Worm (Caenorhabditis elegans): ENCODE measurements around the gene famh-136.

DNA sequence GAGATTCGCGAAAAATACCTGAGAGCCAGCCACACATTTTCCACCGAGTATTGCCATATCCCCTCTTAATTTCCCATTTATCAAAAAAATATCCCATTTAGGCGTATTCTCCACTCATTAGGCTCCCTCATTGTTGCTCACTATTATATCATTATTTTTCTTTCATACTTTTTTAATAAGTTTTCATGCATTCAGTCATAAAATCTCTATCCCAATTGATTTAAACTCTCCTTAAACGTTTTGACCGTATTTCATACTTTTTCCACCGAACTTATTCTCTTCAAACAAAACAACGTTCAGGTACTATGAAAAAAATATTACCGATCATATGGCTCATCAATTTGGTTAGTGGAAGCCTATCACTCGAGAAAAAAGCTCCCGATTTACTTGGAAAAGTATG, 2.4 kb downstream of the famh-136 start, which contains the start of gene lnkn-1:
- TF ChIP-seq W03F9.2 (tag; optimal IDR thresholded peaks at IDR 0.05) (no peak), him-1 (tag; optimal IDR thresholded peaks at IDR 0.05) (no peak)
